Fruit fly (Drosophila melanogaster): ENCODE data around the gene DhpD.
"Not testable (repeated sequence)": the region's sequence is repeated elsewhere in the genome, so short reads cannot be mapped to it uniquely, and the experiment has no call there.

DNA sequence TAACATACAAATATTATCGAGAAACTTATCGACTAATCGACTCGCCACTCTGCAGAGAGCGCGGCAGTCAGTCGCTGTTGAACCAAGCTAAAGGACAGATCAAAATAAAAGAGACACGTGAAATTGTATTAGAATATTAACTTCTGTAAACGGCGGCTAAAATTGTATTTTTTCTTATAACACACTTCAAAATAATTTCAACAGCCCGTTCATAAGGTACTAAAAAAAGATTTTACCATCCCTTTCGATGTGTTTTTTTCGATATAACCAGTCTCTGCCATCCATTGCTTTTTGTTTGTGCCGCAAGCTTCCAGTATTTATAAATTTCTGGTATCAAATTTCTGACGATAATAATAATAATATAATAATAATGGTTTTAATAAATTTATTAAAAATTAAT lies 17.6 kb downstream of the DhpD start, which contains the start of gene aux:
- TF ChIP-seq Dll (optimal IDR thresholded peaks at IDR 0.05); psq (optimal IDR thresholded peaks at IDR 0.05); EcR (GFP tag; optimal IDR thresholded peaks at IDR 0.05); pan (optimal IDR thresholded peaks at IDR 0.05); CG8478 (optimal IDR thresholded peaks at IDR 0.05): not testable (repeated sequence)
